Fruit fly (Drosophila melanogaster) ovary, adult (tissue): ENCODE measurements around the gene CG42758.

Experiments used
- CG17801 ChIP-seq: fragments of 200-800 bp; optimal IDR thresholded peaks from 2 replicates; lab custom pipeline; 2019; ENCODE audit warnings: missing biosample characterization, mild to moderate bottlenecking, missing genetic modification characterization, moderate library complexity; ENCODE audit not compliant: partially characterized antibody

CG42758 gene

dm6 chr3L:14607620-14608019 is 40.4 kb downstream of the CG42758 start:
- no peak for TF ChIP-seq CG17801 (GFP tag; lab: Kevin White, UChicago)

dm6 chr3L:14609138-14609729 is 42.0 kb downstream of the CG42758 start:
- no peak for TF ChIP-seq CG17801 (GFP tag; lab: Kevin White, UChicago)

- TF ChIP-seq CG17801 (GFP tag; lab: Kevin White, UChicago) = no peak
These were observed 43.2 kb downstream of the CG42758 start for dm6 chr3L:14610458-14610857.

- no peak for TF ChIP-seq CG17801 (GFP tag; lab: Kevin White, UChicago)
These were observed 44.4 kb downstream of the CG42758 start for dm6 chr3L:14611406-14612335.

dm6 chr3L:14612945-14613791 is 45.9 kb downstream of the CG42758 start:
- no peak for TF ChIP-seq CG17801 (GFP tag; lab: Kevin White, UChicago)

dm6 chr3L:14613792-14614677 is 46.8 kb downstream of the CG42758 start, which contains the start of gene shd:
Gene shd, plus strand, starts transcription at chr3L:14614458.
- no peak for TF ChIP-seq CG17801 (GFP tag; lab: Kevin White, UChicago)

- TF ChIP-seq CG17801 (GFP tag; lab: Kevin White, UChicago) = no peak
These were observed 47.9 kb downstream of the CG42758 start for dm6 chr3L:14615187-14615586.

dm6 chr3L:14616085-14617026 is 49.1 kb downstream of the CG42758 start:
- TF ChIP-seq CG17801 (GFP tag; lab: Kevin White, UChicago) = no peak
